Fruit fly (Drosophila melanogaster): ENCODE measurements around the gene CG17780.
A peak's percentile ranks its signal among the peaks of the same experiment; 100 is the strongest.

Gene CG17780

DNA sequence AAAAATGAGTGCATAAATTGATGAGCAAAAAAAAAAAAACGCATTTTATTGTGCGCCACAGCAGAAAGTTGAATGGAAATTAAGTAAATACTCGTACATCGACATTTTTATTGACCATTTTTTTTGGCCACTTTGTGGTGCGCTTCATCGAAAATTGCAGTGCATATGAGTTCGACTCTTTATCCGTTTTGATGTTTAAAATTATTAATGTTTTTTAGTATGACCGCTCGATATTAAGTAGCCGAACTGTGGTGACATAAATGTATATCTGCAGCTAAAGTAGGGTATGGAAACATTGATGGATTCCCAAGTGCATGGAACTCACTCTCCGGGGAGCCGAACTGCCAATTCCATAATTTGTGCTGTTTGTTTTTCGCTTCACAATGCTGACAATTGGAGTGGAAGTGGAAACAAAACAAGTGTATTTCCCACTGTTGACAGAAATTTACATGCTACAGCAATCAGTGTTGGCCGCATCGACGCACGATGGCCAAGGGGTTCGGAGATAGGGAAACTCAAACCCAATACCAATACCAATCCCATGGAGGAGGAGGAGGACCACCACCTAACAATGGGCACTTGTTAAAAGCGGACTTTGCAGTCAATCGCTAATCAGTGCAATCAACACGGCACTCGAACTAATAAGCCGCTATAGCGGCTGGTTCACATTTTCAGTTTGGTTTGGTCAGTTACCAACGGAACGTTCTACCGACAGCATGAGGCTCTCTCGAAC, 7.5 kb upstream of the CG17780 start, which contains the start of gene CG13616 (continued):
- TF ChIP-seq Sox15 (GFP tag; optimal IDR thresholded peaks at IDR 0.05) = no peak
- no peak for TF ChIP-seq CG32006 (GFP tag; optimal IDR thresholded peaks at IDR 0.05)
- no peak for TF ChIP-seq Eip93F (GFP tag; optimal IDR thresholded peaks at IDR 0.05)
- TF ChIP-seq Eip78C (GFP tag) = peak; percentile 69
- TF ChIP-seq Gug (GFP tag; IDR thresholded peaks at IDR 0.05) = no peak
- no peak for TF ChIP-seq CG6163 (GFP tag; IDR thresholded peaks at IDR 0.05)
- no peak for TF ChIP-seq CG6276 (GFP tag; optimal IDR thresholded peaks at IDR 0.05)

DNA sequence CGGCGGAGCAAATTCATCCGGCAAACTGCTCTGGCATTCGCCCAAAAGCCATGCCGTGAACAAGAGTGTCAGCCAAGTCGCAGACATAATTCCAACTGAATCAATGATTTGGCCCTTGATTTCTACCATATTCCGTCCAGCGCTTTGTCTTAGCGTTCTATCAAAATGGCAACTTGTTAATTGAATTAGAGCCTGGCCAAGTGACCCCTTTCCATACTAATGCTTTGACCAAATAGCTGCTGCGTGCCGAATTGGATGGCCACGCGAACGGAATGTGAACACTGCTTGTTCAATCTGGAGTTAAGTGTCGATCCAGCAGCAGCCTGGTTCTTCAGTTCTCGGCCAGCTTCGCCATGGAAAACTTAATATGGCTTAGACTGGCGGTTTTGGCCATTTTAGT, 5.4 kb upstream of the CG17780 start, which contains the start of the genes CG5768 and CG13615:
Gene CG5768, minus strand, starts transcription at position 101 of the 400 bp plus-strand sequence.
Gene CG13615, plus strand, starts transcription at position 280 of the 400 bp plus-strand sequence.
- TF ChIP-seq Smox (GFP tag; optimal IDR thresholded peaks at IDR 0.05) (no peak), acj6 (GFP tag; optimal IDR thresholded peaks at IDR 0.05) (no peak), ss (GFP tag; optimal IDR thresholded peaks at IDR 0.05) (no peak), CG32006 (GFP tag; optimal IDR thresholded peaks at IDR 0.05) (no peak), fd85E (GFP tag; optimal IDR thresholded peaks at IDR 0.05) (no peak), lz (GFP tag; optimal IDR thresholded peaks at IDR 0.05) (no peak)

DNA sequence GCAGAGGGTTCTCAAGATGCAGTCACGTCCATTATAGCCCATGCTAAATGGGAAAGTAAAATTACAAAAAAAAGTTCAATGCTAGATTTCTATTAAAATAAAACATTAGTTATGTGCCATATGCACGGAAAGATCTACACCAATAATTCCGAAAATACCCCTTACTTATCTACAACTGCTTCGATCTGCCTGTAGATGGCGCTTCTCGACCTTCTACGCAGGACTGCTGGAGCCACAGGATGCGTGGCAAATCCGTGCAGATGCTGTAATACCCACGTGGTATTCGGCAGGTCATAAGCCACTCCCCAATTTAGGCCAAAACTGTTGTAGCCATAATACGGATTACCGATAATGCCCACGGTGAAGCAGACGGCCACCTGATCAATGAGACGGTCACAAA, 1.6 kb upstream of the CG17780 start:
- no peak for TF ChIP-seq pdm3 (GFP tag; optimal IDR thresholded peaks at IDR 0.05)
- TF ChIP-seq CG16779 (tag; optimal IDR thresholded peaks at IDR 0.05) = no peak
- no peak for TF ChIP-seq dac (GFP tag; optimal IDR thresholded peaks at IDR 0.05)
- no peak for TF ChIP-seq CG6163 (GFP tag; IDR thresholded peaks at IDR 0.05)
- TF ChIP-seq CG8319 (GFP tag; optimal IDR thresholded peaks at IDR 0.05) = no peak
- TF ChIP-seq CG7368 (GFP tag; optimal IDR thresholded peaks at IDR 0.05) = no peak
- no peak for TF ChIP-seq Lpt (GFP tag; optimal IDR thresholded peaks at IDR 0.05)
- TF ChIP-seq OdsH (GFP tag; optimal IDR thresholded peaks at IDR 0.05) = no peak
- TF ChIP-seq CG6854 (GFP tag; optimal IDR thresholded peaks at IDR 0.05) = no peak

DNA sequence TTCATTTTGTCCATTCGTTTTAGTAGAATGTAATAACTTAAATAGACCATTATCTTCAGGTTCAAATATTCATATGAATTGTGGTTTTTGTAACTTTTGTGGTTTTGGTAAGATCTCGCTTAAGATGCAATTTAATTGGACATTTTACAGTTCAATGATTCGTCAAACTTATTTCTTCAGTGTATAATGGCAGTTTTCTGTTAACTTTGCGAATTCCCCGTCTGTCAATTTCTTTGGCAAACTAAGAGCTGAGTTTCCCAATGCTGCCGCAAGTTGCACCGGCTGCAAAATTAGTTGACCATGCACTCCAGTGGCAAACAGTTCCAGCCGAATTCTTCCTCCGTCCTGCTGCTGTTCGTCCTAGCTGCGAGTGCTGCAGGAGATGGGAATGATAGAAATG, 8.3 kb downstream of the CG17780 start, which contains the start of gene CG33342:
Gene CG33342, plus strand, starts transcription at position 301 of the 400 bp plus-strand sequence.
- TF ChIP-seq Eip93F (GFP tag; optimal IDR thresholded peaks at IDR 0.05) = no peak

DNA sequence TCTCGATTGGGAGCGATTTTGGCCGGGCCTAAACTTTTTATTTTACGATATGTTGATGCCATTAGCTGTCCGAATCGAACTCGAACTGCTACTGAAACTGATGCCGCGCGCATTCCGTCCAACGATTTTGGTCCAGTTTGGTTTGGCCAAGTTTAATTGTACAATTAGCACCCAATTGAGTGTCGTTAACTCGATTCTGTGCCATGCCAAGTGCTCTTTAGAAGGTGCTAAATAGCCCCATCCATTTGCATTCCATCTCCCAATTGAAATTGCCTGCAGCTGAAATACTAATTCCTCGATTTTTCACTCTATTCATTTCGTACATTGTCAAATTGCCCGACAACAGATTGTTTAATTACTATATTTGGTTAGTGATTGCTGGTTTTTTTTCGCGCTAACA, 9.3 kb downstream of the CG17780 start, which contains the start of gene CG17781:
Gene CG17781, minus strand, starts transcription at position 101 of the 400 bp plus-strand sequence.
- TF ChIP-seq CG6276 (GFP tag; optimal IDR thresholded peaks at IDR 0.05) (no peak), Gug (GFP tag; IDR thresholded peaks at IDR 0.05) (no peak), CG1621 (tag; optimal IDR thresholded peaks at IDR 0.05) (no peak), salr (GFP tag; optimal IDR thresholded peaks at IDR 0.05) (no peak), acj6 (GFP tag; optimal IDR thresholded peaks at IDR 0.05) (no peak), ss (GFP tag; optimal IDR thresholded peaks at IDR 0.05) (no peak), Ets21C (GFP tag; optimal IDR thresholded peaks at IDR 0.05) (no peak), CG15336 (GFP tag; IDR thresholded peaks at IDR 0.05) (no peak), Sox14 (GFP tag; optimal IDR thresholded peaks at IDR 0.05) (no peak), Blimp-1 (GFP tag; optimal IDR thresholded peaks at IDR 0.05) (no peak), CG6792 (GFP tag; optimal IDR thresholded peaks at IDR 0.05) (no peak), pdm3 (GFP tag; optimal IDR thresholded peaks at IDR 0.05) (no peak), CG10669 (GFP tag; optimal IDR thresholded peaks at IDR 0.05) (no peak), CG11902 (GFP tag; optimal IDR thresholded peaks at IDR 0.05) (no peak), CG16779 (tag; optimal IDR thresholded peaks at IDR 0.05) (no peak), CG8319 (GFP tag; optimal IDR thresholded peaks at IDR 0.05) (no peak)

DNA sequence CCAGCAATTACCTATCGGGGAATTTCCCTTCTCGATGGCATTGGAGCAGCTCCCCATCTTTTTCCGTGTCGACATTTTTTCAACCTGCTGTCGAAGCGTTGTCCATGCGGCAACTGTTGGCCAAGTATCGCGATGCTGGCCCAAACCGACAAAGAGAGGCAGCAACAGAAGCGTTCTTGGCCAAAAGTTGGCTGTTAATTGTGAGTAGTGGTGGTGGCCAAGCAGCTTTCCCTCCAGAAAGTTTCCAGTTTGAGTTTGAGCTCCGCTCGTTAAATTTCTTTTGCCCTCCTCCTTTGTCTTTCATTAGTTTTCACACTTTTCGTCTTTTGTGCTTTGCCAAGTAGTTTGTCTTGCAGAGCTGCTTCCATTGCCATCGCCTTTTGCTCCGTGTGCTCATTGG, 12.2 kb downstream of the CG17780 start, which contains the start of gene CG17782:
Gene CG17782, minus strand, starts transcription at position 101 of the 400 bp plus-strand sequence.
- TF ChIP-seq CG4318 (GFP tag; optimal IDR thresholded peaks at IDR 0.05) = no peak
- no peak for TF ChIP-seq CG15336 (GFP tag; IDR thresholded peaks at IDR 0.05)
- TF ChIP-seq eg (GFP tag; IDR thresholded peaks at IDR 0.05) = no peak
- no peak for TF ChIP-seq Hr39 (GFP tag; optimal IDR thresholded peaks at IDR 0.05)
- TF ChIP-seq CG8319 (GFP tag; optimal IDR thresholded peaks at IDR 0.05) = no peak
- TF ChIP-seq OdsH (GFP tag; optimal IDR thresholded peaks at IDR 0.05) = no peak
- TF ChIP-seq CG11294 (GFP tag; IDR thresholded peaks at IDR 0.05) = no peak
- no peak for TF ChIP-seq CG3032 (tag; optimal IDR thresholded peaks at IDR 0.05)
- no peak for TF ChIP-seq Hr38 (GFP tag; optimal IDR thresholded peaks at IDR 0.05)
- no peak for TF ChIP-seq CG6792 (GFP tag; optimal IDR thresholded peaks at IDR 0.05)
- TF ChIP-seq CG16779 (tag; optimal IDR thresholded peaks at IDR 0.05) = no peak
- TF ChIP-seq topi (GFP tag; optimal IDR thresholded peaks at IDR 0.05) = no peak
- TF ChIP-seq Sox102F (GFP tag; optimal IDR thresholded peaks at IDR 0.05) = no peak
- TF ChIP-seq CG6163 (GFP tag; IDR thresholded peaks at IDR 0.05) = no peak
- TF ChIP-seq fd85E (GFP tag; optimal IDR thresholded peaks at IDR 0.05) = no peak
- no peak for TF ChIP-seq Eip93F (GFP tag; optimal IDR thresholded peaks at IDR 0.05)
- TF ChIP-seq acj6 (GFP tag; optimal IDR thresholded peaks at IDR 0.05) = no peak
- no peak for TF ChIP-seq Eip75B (GFP tag; optimal IDR thresholded peaks at IDR 0.05)
- TF ChIP-seq CG11902 (GFP tag; optimal IDR thresholded peaks at IDR 0.05) = no peak
- no peak for TF ChIP-seq Sox14 (GFP tag; optimal IDR thresholded peaks at IDR 0.05)

Data from whole organism, prepupa.